Worm (Caenorhabditis elegans): Measurements from ENCODE around the gene K10C9.1.

- TF ChIP-seq zag-1 (tag; optimal IDR thresholded peaks at IDR 0.05) (no peak), ceh-82 (tag; optimal IDR thresholded peaks at IDR 0.05) (no peak), pha-4 (GFP tag; IDR thresholded peaks at IDR 0.05) (no peak), pha-4 (tag; optimal IDR thresholded peaks at IDR 0.05) (no peak), lin-38 (GFP tag; IDR thresholded peaks at IDR 0.05) (no peak), spr-3 (GFP tag; optimal IDR thresholded peaks at IDR 0.05) (no peak), lir-3 (tag; optimal IDR thresholded peaks at IDR 0.05) (no peak), unc-62 (GFP tag; optimal IDR thresholded peaks at IDR 0.05 in 1 of 2) (no peak), unc-62 (tag; optimal IDR thresholded peaks at IDR 0.05) (no peak), unc-130 (GFP tag; optimal IDR thresholded peaks at IDR 0.05) (no peak)
Measured at ce11 chrV:1120101-1120500, 45.1 kb downstream of the K10C9.1 start.

Measured in whole organism, L4 larva.